Fruit fly (Drosophila melanogaster) whole organism, prepupa: ENCODE measurements around the gene Irk3.

ENCODE experiments used
- CG6792 ChIP-seq: fragments of 200-800 bp; sonication (Bioruptor generic); optimal IDR thresholded peaks from 3 replicates; lab custom pipeline; 2016; ENCODE audit warnings: missing biosample characterization, missing genetic modification characterization
- acj6 ChIP-seq: fragments of 200-800 bp; sonication (Bioruptor generic); optimal IDR thresholded peaks from 3 replicates; lab custom pipeline; 2016; ENCODE audit warnings: missing biosample characterization, missing genetic modification characterization
- dac ChIP-seq: fragments of 200-800 bp; sonication (Bioruptor generic); optimal IDR thresholded peaks from 2 replicates; lab custom pipeline; 2017; ENCODE audit warnings: missing biosample characterization, mild to moderate bottlenecking, missing genetic modification characterization
- fd59A ChIP-seq: fragments of 200-800 bp; sonication (Bioruptor generic); optimal IDR thresholded peaks from 2 replicates; lab custom pipeline; 2017; ENCODE audit warnings: missing biosample characterization, mild to moderate bottlenecking, missing genetic modification characterization, missing genetic modification reagents
- pdm3 ChIP-seq: fragments of 200-800 bp; sonication (Bioruptor generic); optimal IDR thresholded peaks from 3 replicates; lab custom pipeline; 2016; ENCODE audit warnings: missing biosample characterization, missing genetic modification characterization

dm6 chr2L:18676948-18677820, 36.4 kb downstream of the Irk3 start, which contains the start of the genes Mst36Fa and CG31751:
- TF ChIP-seq dac (GFP tag; lab: Kevin White, UChicago): no peak
- no peak for TF ChIP-seq acj6 (GFP tag; lab: Kevin White, UChicago)
- no peak for TF ChIP-seq CG6792 (GFP tag; lab: Kevin White, UChicago)
- no peak for TF ChIP-seq fd59A (GFP tag; lab: Kevin White, UChicago)
- no peak for TF ChIP-seq pdm3 (GFP tag; lab: Kevin White, UChicago)
